Fruit fly (Drosophila melanogaster) whole organism, embryonic: ENCODE measurements around the gene fry.
A peak's percentile ranks its signal among the peaks of the same experiment; 100 is the strongest.

Experiments used
- Asciz ChIP-seq: fragments of 200-800 bp; sonication (Bioruptor generic); optimal IDR thresholded peaks from 2 replicates; lab custom pipeline; 2017; ENCODE audit warnings: missing biosample characterization, mild to moderate bottlenecking, missing genetic modification characterization, missing genetic modification reagents
- Atf-2 ChIP-seq: fragments of 200-800 bp; sonication (Bioruptor generic); optimal IDR thresholded peaks from 2 replicates; lab custom pipeline; 2016; ENCODE audit warnings: missing biosample characterization, missing genetic modification characterization
- C15 ChIP-seq: fragments of 200-800 bp; sonication (Bioruptor generic); IDR thresholded peaks from 3 replicates; pipeline ENCODE4 v1.3.6; 2022; ENCODE audit warnings: missing biosample characterization, missing genetic modification characterization
- CG10565 ChIP-seq: fragments of 200-800 bp; sonication (Bioruptor generic); optimal IDR thresholded peaks from 3 replicates; lab custom pipeline; 2016; ENCODE audit warnings: missing biosample characterization, mild to moderate bottlenecking, missing genetic modification characterization
- CG10654 ChIP-seq: fragments of 200-800 bp; sonication (Bioruptor generic); optimal IDR thresholded peaks from 2 replicates; lab custom pipeline; 2016; ENCODE audit warnings: missing biosample characterization, missing genetic modification characterization
- CG11093 ChIP-seq: fragments of 200-800 bp; sonication (Bioruptor generic); IDR thresholded peaks from 3 replicates; pipeline ENCODE4 v1.3.6; 2022; ENCODE audit warnings: missing biosample characterization, missing genetic modification characterization
- CG13287 ChIP-seq: fragments of 200-800 bp; sonication (Bioruptor generic); IDR thresholded peaks from 2 replicates; pipeline ENCODE4 v1.3.6; 2022; ENCODE audit warnings: missing biosample characterization, missing genetic modification characterization; ENCODE audit not compliant: partially characterized antibody
- CG14050 ChIP-seq: fragments of 200-800 bp; sonication (Bioruptor generic); IDR thresholded peaks from 3 replicates; pipeline ENCODE4 v1.3.6; 2022; ENCODE audit warnings: missing biosample characterization, missing genetic modification characterization
- CG14667 ChIP-seq: fragments of 200-800 bp; sonication (Bioruptor generic); IDR thresholded peaks from 2 replicates; pipeline ENCODE4 v1.3.6; 2022; ENCODE audit warnings: missing biosample characterization, missing genetic modification characterization
- CG14710 ChIP-seq: fragments of 200-800 bp; sonication (Bioruptor generic); optimal IDR thresholded peaks from 3 replicates; lab custom pipeline; 2019; ENCODE audit warnings: missing biosample characterization, mild to moderate bottlenecking, missing genetic modification characterization, moderate library complexity
- CG15601 ChIP-seq: fragments of 200-800 bp; sonication (Bioruptor generic); optimal IDR thresholded peaks from 3 replicates; lab custom pipeline; 2019; ENCODE audit warnings: missing biosample characterization, mild to moderate bottlenecking, missing genetic modification characterization, moderate library complexity
- CG17186 ChIP-seq: fragments of 200-800 bp; sonication (Bioruptor generic); optimal IDR thresholded peaks from 3 replicates; lab custom pipeline; 2017; ENCODE audit warnings: missing biosample characterization, missing genetic modification reagents, missing genetic modification characterization
- CG18011 ChIP-seq: fragments of 200-800 bp; sonication (Bioruptor generic); optimal IDR thresholded peaks from 2 replicates; lab custom pipeline; 2017; ENCODE audit warnings: missing biosample characterization, missing genetic modification characterization, mild to moderate bottlenecking, moderate library complexity, missing genotype
- CG2116 ChIP-seq: fragments of 200-800 bp; sonication (Bioruptor generic); optimal IDR thresholded peaks from 3 replicates; lab custom pipeline; 2018; ENCODE audit warnings: missing biosample characterization, mild to moderate bottlenecking, missing genetic modification characterization
- CG2120 ChIP-seq: fragments of 200-800 bp; sonication (Bioruptor generic); optimal IDR thresholded peaks from 3 replicates; lab custom pipeline; 2016; ENCODE audit warnings: missing biosample characterization, missing genetic modification characterization
- CG31388 ChIP-seq: fragments of 200-800 bp; sonication (Bioruptor generic); optimal IDR thresholded peaks from 2 replicates; lab custom pipeline; 2016; ENCODE audit warnings: missing biosample characterization, missing genetic modification characterization
- CG3163 ChIP-seq: fragments of 200-800 bp; sonication (Bioruptor generic); optimal IDR thresholded peaks from 3 replicates; lab custom pipeline; 2016; ENCODE audit warnings: missing biosample characterization, missing genetic modification characterization
- CG3281 ChIP-seq: fragments of 200-800 bp; sonication (Bioruptor generic); optimal IDR thresholded peaks from 3 replicates; lab custom pipeline; 2017; ENCODE audit warnings: missing biosample characterization, mild to moderate bottlenecking, missing genetic modification characterization
- CG33557 ChIP-seq: fragments of 200-800 bp; sonication (Bioruptor generic); optimal IDR thresholded peaks from 2 replicates; lab custom pipeline; 2019; ENCODE audit warnings: missing biosample characterization, mild to moderate bottlenecking, missing genetic modification characterization, moderate library complexity
- CG34224 ChIP-seq: fragments of 200-800 bp; sonication (Bioruptor generic); IDR thresholded peaks from 3 replicates; pipeline ENCODE4 v1.3.6; 2022; ENCODE audit warnings: missing biosample characterization, missing genetic modification characterization; ENCODE audit not compliant: partially characterized antibody
- CG3847 ChIP-seq: fragments of 200-800 bp; sonication (Bioruptor generic); IDR thresholded peaks from 2 replicates; pipeline ENCODE4 v1.3.6; 2022; ENCODE audit warnings: missing biosample characterization, missing genetic modification characterization
- CG4282 ChIP-seq: fragments of 200-800 bp; sonication (Bioruptor generic); optimal IDR thresholded peaks from 2 replicates; lab custom pipeline; 2016; ENCODE audit warnings: missing biosample characterization, missing genetic modification characterization
- CG5180 ChIP-seq: fragments of 200-800 bp; sonication (Bioruptor generic); optimal IDR thresholded peaks from 3 replicates; lab custom pipeline; 2017; ENCODE audit warnings: missing biosample characterization, missing genetic modification characterization, mild to moderate bottlenecking, moderate library complexity, missing genetic modification reagents
- CG6854 ChIP-seq: fragments of 200-800 bp; sonication (Bioruptor generic); optimal IDR thresholded peaks from 3 replicates; lab custom pipeline; 2017; ENCODE audit warnings: missing biosample characterization, mild to moderate bottlenecking, missing genetic modification characterization
- CG7963 ChIP-seq: fragments of 200-800 bp; sonication (Bioruptor generic); IDR thresholded peaks from 3 replicates; pipeline ENCODE4 v1.3.6; 2022; ENCODE audit warnings: missing biosample characterization, missing genetic modification characterization; ENCODE audit not compliant: partially characterized antibody
- CG8281 ChIP-seq: fragments of 200-800 bp; sonication (Bioruptor generic); optimal IDR thresholded peaks from 2 replicates; lab custom pipeline; 2018; ENCODE audit warnings: missing biosample characterization, mild to moderate bottlenecking, missing genetic modification characterization, moderate library complexity
- CG9876 ChIP-seq: fragments of 200-800 bp; sonication (Bioruptor generic); optimal IDR thresholded peaks from 2 replicates; lab custom pipeline; 2016; ENCODE audit warnings: missing biosample characterization, missing genetic modification characterization
- H15 ChIP-seq: fragments of 200-800 bp; sonication (Bioruptor generic); IDR thresholded peaks from 3 replicates; pipeline ENCODE4 v1.3.6; 2022; ENCODE audit warnings: missing biosample characterization, missing genetic modification characterization
- Hr78 ChIP-seq, 2 experiments: fragments of 200-800 bp in 1 of 2; fragments of >200 bp in 1 of 2; sonication (Bioruptor generic) in 1 of 2; optimal IDR thresholded peaks; 2 replicates each; lab custom pipeline; 2017 to 2019; ENCODE audit warnings: missing biosample characterization in 2 of 2, missing genetic modification characterization in 2 of 2, mild to moderate bottlenecking in 1 of 2, moderate library complexity in 1 of 2
- NK7.1 ChIP-seq: fragments of 200-800 bp; sonication (Bioruptor generic); optimal IDR thresholded peaks from 3 replicates; lab custom pipeline; 2016; ENCODE audit warnings: missing biosample characterization, missing genetic modification characterization
- Xbp1 ChIP-seq: fragments of 200-800 bp; sonication (Bioruptor generic); optimal IDR thresholded peaks from 3 replicates; lab custom pipeline; 2016; ENCODE audit warnings: missing biosample characterization, mild to moderate bottlenecking, missing genetic modification characterization
- ab ChIP-seq: fragments of 200-800 bp; sonication (Bioruptor generic); optimal IDR thresholded peaks from 2 replicates; lab custom pipeline; 2016; ENCODE audit warnings: missing biosample characterization, missing genetic modification characterization
- ac ChIP-seq: fragments of 200-800 bp; sonication (Bioruptor generic); optimal IDR thresholded peaks from 3 replicates; lab custom pipeline; 2017; ENCODE audit warnings: missing biosample characterization, mild to moderate bottlenecking, missing genetic modification characterization
- al ChIP-seq: fragments of 200-800 bp; sonication (Bioruptor generic); IDR thresholded peaks from 2 replicates; pipeline ENCODE4 v1.3.6; 2022; ENCODE audit warnings: missing biosample characterization, missing genetic modification characterization
- cato ChIP-seq: fragments of 200-800 bp; sonication (Bioruptor generic); optimal IDR thresholded peaks from 2 replicates; lab custom pipeline; 2016; ENCODE audit warnings: missing biosample characterization, missing genetic modification characterization, borderline replicate concordance
- crol ChIP-seq: fragments of 200-800 bp; sonication (Bioruptor generic); IDR thresholded peaks from 2 replicates; pipeline ENCODE4 v1.3.6; 2022; ENCODE audit warnings: missing biosample characterization, missing genetic modification characterization
- en ChIP-seq: fragments of 200-800 bp; sonication (Bioruptor generic); optimal IDR thresholded peaks from 2 replicates; lab custom pipeline; 2016; ENCODE audit warnings: missing biosample characterization, missing genetic modification characterization
- eve ChIP-seq, 2 experiments: fragments of >200 bp; optimal IDR thresholded peaks; 2 replicates each; lab custom pipeline; 2017; ENCODE audit warnings: missing biosample characterization in 2 of 2, missing genetic modification characterization in 2 of 2
- hbn ChIP-seq: fragments of 200-800 bp; sonication (Bioruptor generic); IDR thresholded peaks from 2 replicates; pipeline ENCODE4 v1.3.6; 2022; ENCODE audit warnings: missing biosample characterization, missing genetic modification characterization; ENCODE audit not compliant: partially characterized antibody
- kni ChIP-seq: fragments of 200-800 bp; sonication (Bioruptor generic); optimal IDR thresholded peaks from 3 replicates; lab custom pipeline; 2017; ENCODE audit warnings: mild to moderate bottlenecking, missing biosample characterization, missing genetic modification reagents, missing genetic modification characterization
- maf-S ChIP-seq: fragments of 200-800 bp; sonication (Bioruptor generic); optimal IDR thresholded peaks from 2 replicates; lab custom pipeline; 2016; ENCODE audit warnings: missing biosample characterization, missing genetic modification characterization
- nau ChIP-seq: fragments of 200-800 bp; sonication (Bioruptor generic); optimal IDR thresholded peaks from 3 replicates; lab custom pipeline; 2017; ENCODE audit warnings: missing biosample characterization, mild to moderate bottlenecking, missing genetic modification characterization, missing genetic modification reagents
- nerfin-1 ChIP-seq: fragments of 200-800 bp; sonication (Bioruptor generic); optimal IDR thresholded peaks from 3 replicates; lab custom pipeline; 2019; ENCODE audit warnings: missing biosample characterization, mild to moderate bottlenecking, missing genetic modification characterization, moderate library complexity
- nerfin-2 ChIP-seq: fragments of 200-800 bp; sonication (Bioruptor generic); IDR thresholded peaks from 2 replicates; pipeline ENCODE4 v1.3.6; 2022; ENCODE audit warnings: missing biosample characterization, missing genetic modification characterization; ENCODE audit not compliant: partially characterized antibody
- peb ChIP-seq: fragments of 200-800 bp; sonication (Bioruptor generic); IDR thresholded peaks from 2 replicates; pipeline ENCODE4 v1.3.6; 2022; ENCODE audit warnings: missing biosample characterization, missing genetic modification characterization
- pho ChIP-seq: fragments of 200-800 bp; sonication (Bioruptor generic); optimal IDR thresholded peaks from 2 replicates; lab custom pipeline; 2016; ENCODE audit warnings: missing biosample characterization, missing genetic modification characterization
- phol ChIP-seq: fragments of 200-800 bp; sonication (Bioruptor generic); optimal IDR thresholded peaks from 3 replicates; lab custom pipeline; 2018; ENCODE audit warnings: missing biosample characterization, mild to moderate bottlenecking, missing genetic modification characterization, moderate library complexity
- pros ChIP-seq: fragments of 200-800 bp; sonication (Bioruptor generic); optimal IDR thresholded peaks from 3 replicates; lab custom pipeline; 2019; ENCODE audit warnings: missing biosample characterization, mild to moderate bottlenecking, missing genetic modification characterization, moderate library complexity
- sug ChIP-seq: fragments of 200-800 bp; optimal IDR thresholded peaks from 2 replicates; lab custom pipeline; 2019; ENCODE audit warnings: missing biosample characterization, mild to moderate bottlenecking, missing genetic modification characterization, moderate library complexity
- tio ChIP-seq: fragments of 200-800 bp; sonication (Bioruptor generic); optimal IDR thresholded peaks from 2 replicates; lab custom pipeline; 2017; ENCODE audit warnings: missing biosample characterization, missing genetic modification characterization, inconsistent platforms

Gene fry

dm6 chr3L:9723108-9723507, 44.2 kb upstream of the fry start, which contains the start of the genes nbs and defl (continued):
- peak; percentile 43; the same call in 1 of the 3 replicates for TF ChIP-seq CG14050
- TF ChIP-seq kni (GFP tag; lab: Kevin White, UChicago), result no peak
- peak; percentile 76 for TF ChIP-seq al (GFP tag; lab: Robert Waterston, UW)
- no peak for TF ChIP-seq CG6854 (GFP tag; lab: Kevin White, UChicago)
- TF ChIP-seq CG13287, result peak; percentile 74
- TF ChIP-seq cato (GFP tag; lab: Kevin White, UChicago), result peak; percentile 47
- no peak for TF ChIP-seq peb (GFP tag; lab: Robert Waterston, UW)
- no peak for TF ChIP-seq ab (GFP tag; lab: Kevin White, UChicago)
- no peak for TF ChIP-seq NK7.1 (GFP tag; lab: Kevin White, UChicago)
- peak; percentile 16 for TF ChIP-seq CG33557
- no peak for TF ChIP-seq en
- no peak for TF ChIP-seq CG8281 (tag; lab: Kevin White, UChicago)
- no peak for TF ChIP-seq eve (GFP tag; optimal IDR thresholded peaks at IDR 0.05; lab: Kevin White, UChicago)
- TF ChIP-seq CG15601, result no peak
- no peak for TF ChIP-seq hbn (GFP tag; lab: Robert Waterston, UW)
- no peak for TF ChIP-seq crol (GFP tag; lab: Robert Waterston, UW)
- no peak for TF ChIP-seq CG7963 (GFP tag; lab: Robert Waterston, UW)
- TF ChIP-seq pros (GFP tag; lab: Kevin White, UChicago), result no peak
- peak; percentile 66; the same call in 1 of the 3 replicates for TF ChIP-seq CG11093 (GFP tag; lab: Robert Waterston, UW)
- peak; percentile 85 for TF ChIP-seq CG2120 (GFP tag; lab: Kevin White, UChicago)
- TF ChIP-seq CG34224 (GFP tag; lab: Robert Waterston, UW), result no peak
- peak; percentile 55 for TF ChIP-seq CG9876
- TF ChIP-seq CG5180 (GFP tag; lab: Kevin White, UChicago), result no peak
- TF ChIP-seq CG2116, result peak; percentile 7
- TF ChIP-seq CG4282 (GFP tag; lab: Kevin White, UChicago), result no peak
- peak; percentile 32 for TF ChIP-seq maf-S (GFP tag; lab: Kevin White, UChicago)
- no peak for TF ChIP-seq Asciz (GFP tag; lab: Kevin White, UChicago)
- no peak for TF ChIP-seq CG10565 (GFP tag; lab: Kevin White, UChicago)
- TF ChIP-seq Xbp1 (GFP tag; lab: Kevin White, UChicago), result peak; percentile 82
- peak; percentile 44; the same call in 1 of the 3 replicates for TF ChIP-seq H15
- TF ChIP-seq pho (GFP tag; lab: Kevin White, UChicago), result peak; percentile 80
- TF ChIP-seq phol (tag; lab: Kevin White, UChicago), result peak; percentile 70
- peak; percentile 82 for TF ChIP-seq CG3847
- no peak for TF ChIP-seq Hr78 (GFP tag; optimal IDR thresholded peaks at IDR 0.05; lab: Kevin White, UChicago)
- no peak for TF ChIP-seq CG31388 (GFP tag; lab: Kevin White, UChicago)
- peak; percentile 6 for TF ChIP-seq CG3163 (GFP tag; lab: Kevin White, UChicago)
- peak; percentile 33 for TF ChIP-seq CG3281 (GFP tag; lab: Kevin White, UChicago)
- TF ChIP-seq CG14667 (GFP tag; lab: Robert Waterston, UW), result peak; percentile 76
- TF ChIP-seq nerfin-2 (GFP tag; lab: Robert Waterston, UW), result no peak
- no peak for TF ChIP-seq tio (GFP tag; lab: Kevin White, UChicago)
- TF ChIP-seq CG18011 (GFP tag; lab: Kevin White, UChicago), result peak; percentile 22
- peak; percentile 50 for TF ChIP-seq CG10654 (GFP tag; lab: Kevin White, UChicago)
- no peak for TF ChIP-seq nau
- TF ChIP-seq CG14710, result peak; percentile 73
- peak; percentile 45 for TF ChIP-seq nerfin-1 (tag; lab: Kevin White, UChicago)
- no peak for TF ChIP-seq CG17186
- no peak for TF ChIP-seq ac (GFP tag; lab: Kevin White, UChicago)
- peak; percentile 29; the same call in 1 of the 3 replicates for TF ChIP-seq C15 (GFP tag; lab: Robert Waterston, UW)
- TF ChIP-seq sug (tag; lab: Kevin White, UChicago), result peak; percentile 74
- peak; percentile 63 for TF ChIP-seq Atf-2 (GFP tag; lab: Kevin White, UChicago)
